ENCODE assay signal across 5 fruit fly cellular contexts in the genomic region with DNA sequence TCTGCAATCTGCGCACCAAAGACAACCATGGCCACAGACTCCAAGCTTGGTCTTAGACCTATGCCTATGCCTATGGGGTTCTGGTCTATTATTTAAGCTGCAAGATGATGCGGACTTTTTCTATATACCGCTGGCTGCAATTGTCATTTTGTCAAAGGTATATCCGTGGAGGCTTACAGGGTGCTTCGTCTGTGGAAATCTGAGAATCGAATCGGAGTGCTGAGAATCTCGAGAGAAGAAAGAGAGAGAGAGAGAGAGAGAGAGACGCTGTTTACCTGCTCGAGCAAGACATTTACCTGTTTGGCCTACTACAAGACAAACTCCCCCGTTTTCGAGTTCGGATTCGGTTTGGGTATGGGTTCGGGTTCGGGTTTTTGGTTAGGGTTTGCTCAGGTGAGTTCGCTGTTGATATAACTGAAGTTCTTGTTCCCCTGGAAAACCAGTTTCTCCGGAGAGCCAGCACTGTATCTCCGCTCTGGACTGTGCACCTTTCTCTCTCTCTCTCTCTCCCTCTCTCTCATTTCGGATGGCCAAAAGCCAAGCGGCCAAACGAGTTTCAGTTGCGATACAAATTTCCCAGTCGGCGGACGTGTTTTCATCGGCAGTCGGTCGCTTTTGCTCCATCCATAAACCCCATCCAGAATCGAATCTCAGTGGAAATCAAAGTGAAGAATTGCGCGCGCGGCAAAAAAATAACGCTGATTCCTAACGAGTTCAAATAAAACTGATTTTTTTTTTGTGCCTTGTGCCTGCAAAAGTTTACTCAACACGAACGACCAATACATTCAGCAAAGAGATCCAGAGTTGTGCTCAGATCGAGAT.
TF ChIP-seq lines count a peak whose summit lies in the region.

No protein-coding gene starts in this region.

- TF ChIP-seq CTCF in whole organism, embryonic (GFP tag; optimal IDR thresholded peaks at IDR 0.05; lab: Kevin White, UChicago): no peak

TF ChIP-seq in whole organism, adult, 20 proteins besides CTCF, POLR2A, EP300 and RAD21:
- peak; percentile 51 for TF ChIP-seq pad (GFP tag; optimal IDR thresholded peaks at IDR 0.05; lab: Kevin White, UChicago)
- TF ChIP-seq tj (GFP tag; optimal IDR thresholded peaks at IDR 0.05; lab: Kevin White, UChicago): peak; percentile 65
- no peak for TF ChIP-seq kay (GFP tag; lab: Kevin White, UChicago; ENCODE audit: borderline replicate concordance)

TF ChIP-seq in whole organism, embryonic, 481 proteins besides CTCF, POLR2A, EP300 and RAD21 (continues in another document):
- TF ChIP-seq CG12769 (tag; optimal IDR thresholded peaks at IDR 0.05; lab: Kevin White, UChicago) (peak; percentile 96), her (GFP tag; optimal IDR thresholded peaks at IDR 0.05; lab: Kevin White, UChicago) (peak; percentile 23), CG11398 (GFP tag; optimal IDR thresholded peaks at IDR 0.05; lab: Kevin White, UChicago) (peak; percentile 20), CG15514 (GFP tag; optimal IDR thresholded peaks at IDR 0.05; lab: Kevin White, UChicago) (peak; percentile 29), CG11723 (GFP tag; optimal IDR thresholded peaks at IDR 0.05; lab: Kevin White, UChicago) (no peak), BtbVII (GFP tag; optimal IDR thresholded peaks at IDR 0.05; lab: Kevin White, UChicago) (peak; percentile 53), Awh (GFP tag; IDR thresholded peaks at IDR 0.05; lab: Robert Waterston, UW) (0 out of 2 replicates have a peak, but pooled peaks have one; percentile 37), YL-1 (GFP tag; optimal IDR thresholded peaks at IDR 0.05; lab: Kevin White, UChicago) (peak; percentile 3), CG7372 (GFP tag; IDR thresholded peaks at IDR 0.05; lab: Robert Waterston, UW) (no peak), Six4 (GFP tag; optimal IDR thresholded peaks at IDR 0.05; lab: Kevin White, UChicago) (peak; percentile 12), chif (GFP tag; optimal IDR thresholded peaks at IDR 0.05; lab: Kevin White, UChicago) (peak in 1 of 2 experiments; percentile 20), CG17385 (GFP tag; optimal IDR thresholded peaks at IDR 0.05; lab: Kevin White, UChicago) (peak; percentile 27), CG10267 (tag; optimal IDR thresholded peaks at IDR 0.05; lab: Kevin White, UChicago) (peak; percentile 2), Hr51 (GFP tag; optimal IDR thresholded peaks at IDR 0.05; lab: Kevin White, UChicago) (peak in 1 of 2 experiments; percentile 22), CG11696 (GFP tag; IDR thresholded peaks at IDR 0.05; lab: Robert Waterston, UW) (no peak), MTF-1 (GFP tag; optimal IDR thresholded peaks at IDR 0.05; lab: Kevin White, UChicago; ENCODE audit: borderline replicate concordance) (peak; percentile 2), gsb-n (tag; optimal IDR thresholded peaks at IDR 0.05; lab: Kevin White, UChicago) (peak; percentile 3), sna (GFP tag; IDR thresholded peaks at IDR 0.05; lab: Robert Waterston, UW; ENCODE audit: partially characterized antibody) (no peak)

TF ChIP-seq in whole organism, prepupa, 60 proteins besides CTCF, POLR2A, EP300 and RAD21 (continues in another document):
- TF ChIP-seq salr (GFP tag; optimal IDR thresholded peaks at IDR 0.05; lab: Kevin White, UChicago): no peak
- no peak for TF ChIP-seq dac (GFP tag; optimal IDR thresholded peaks at IDR 0.05; lab: Kevin White, UChicago)
- peak; percentile 68 for TF ChIP-seq fkh (GFP tag; optimal IDR thresholded peaks at IDR 0.05; lab: Kevin White, UChicago)
- no peak for TF ChIP-seq Ets21C (GFP tag; optimal IDR thresholded peaks at IDR 0.05; lab: Kevin White, UChicago)
- TF ChIP-seq cyc (GFP tag; optimal IDR thresholded peaks at IDR 0.05; lab: Kevin White, UChicago): no peak
- TF ChIP-seq dsx (GFP tag; optimal IDR thresholded peaks at IDR 0.05; lab: Kevin White, UChicago; ENCODE audit: poor library complexity, severe bottlenecking): no peak
- TF ChIP-seq CG9139 (GFP tag; optimal IDR thresholded peaks at IDR 0.05; lab: Kevin White, UChicago): peak; percentile 8
- peak; percentile 35; the same call in 1 of the 3 replicates for TF ChIP-seq eg (GFP tag; IDR thresholded peaks at IDR 0.05; lab: Robert Waterston, UW)
- no peak for TF ChIP-seq CG10631 (GFP tag; optimal IDR thresholded peaks at IDR 0.05; lab: Kevin White, UChicago)
- peak; percentile 66 for TF ChIP-seq Eip78C (GFP tag; lab: Kevin White, UChicago)
- peak; percentile 27 for TF ChIP-seq fd85E (GFP tag; optimal IDR thresholded peaks at IDR 0.05; lab: Kevin White, UChicago)
- TF ChIP-seq Hr4 (GFP tag; optimal IDR thresholded peaks at IDR 0.05; lab: Kevin White, UChicago): no peak
- no peak for TF ChIP-seq Hr39 (GFP tag; optimal IDR thresholded peaks at IDR 0.05; lab: Kevin White, UChicago)
- no peak for TF ChIP-seq Gug (GFP tag; IDR thresholded peaks at IDR 0.05; lab: Robert Waterston, UW)
- no peak for TF ChIP-seq OdsH (GFP tag; optimal IDR thresholded peaks at IDR 0.05; lab: Kevin White, UChicago)
- no peak for TF ChIP-seq Sox14 (GFP tag; optimal IDR thresholded peaks at IDR 0.05; lab: Kevin White, UChicago)
- no peak for TF ChIP-seq acj6 (GFP tag; optimal IDR thresholded peaks at IDR 0.05; lab: Kevin White, UChicago)
- no peak for TF ChIP-seq Hr38 (GFP tag; optimal IDR thresholded peaks at IDR 0.05; lab: Kevin White, UChicago)
- TF ChIP-seq CG15336 (GFP tag; IDR thresholded peaks at IDR 0.05; lab: Robert Waterston, UW): peak; percentile 35; the same call in 1 of the 2 replicates
- no peak for TF ChIP-seq CG32006 (GFP tag; optimal IDR thresholded peaks at IDR 0.05; lab: Kevin White, UChicago)

TF ChIP-seq in whole organism, pupa, 21 proteins besides CTCF, POLR2A, EP300 and RAD21:
- TF ChIP-seq CG34367 (tag; optimal IDR thresholded peaks at IDR 0.05; lab: Kevin White, UChicago) (peak; percentile 7), gl (tag; optimal IDR thresholded peaks at IDR 0.05; lab: Kevin White, UChicago) (no peak), CG4496 (GFP tag; IDR thresholded peaks at IDR 0.05; lab: Robert Waterston, UW) (peak; percentile 58; the same call in 1 of the 3 replicates), Pif1B (GFP tag; optimal IDR thresholded peaks at IDR 0.05; lab: Kevin White, UChicago) (peak; percentile 44), EcR (GFP tag; optimal IDR thresholded peaks at IDR 0.05; lab: Kevin White, UChicago) (peak; percentile 34), CG13204 (GFP tag; optimal IDR thresholded peaks at IDR 0.05; lab: Kevin White, UChicago) (peak; percentile 33), CG9948 (tag; optimal IDR thresholded peaks at IDR 0.05; lab: Kevin White, UChicago) (no peak), Ets98B (GFP tag; IDR thresholded peaks at IDR 0.05; lab: Robert Waterston, UW) (peak; percentile 55; the same call in 1 of the 2 replicates), CG32121 (GFP tag; IDR thresholded peaks at IDR 0.05; lab: Robert Waterston, UW) (peak; percentile 30; the same call in 1 of the 2 replicates), CG15710 (tag; optimal IDR thresholded peaks at IDR 0.05; lab: Kevin White, UChicago) (no peak)

TF ChIP-seq in whole organism, wandering third instar larva, 38 proteins besides CTCF, POLR2A, EP300 and RAD21:
- TF ChIP-seq OdsH (GFP tag; optimal IDR thresholded peaks at IDR 0.05; lab: Kevin White, UChicago) (peak; percentile 32), Sp1 (GFP tag; optimal IDR thresholded peaks at IDR 0.05; lab: Kevin White, UChicago) (peak; percentile 20), Vsx2 (GFP tag; optimal IDR thresholded peaks at IDR 0.05; lab: Kevin White, UChicago; ENCODE audit: partially characterized antibody) (peak; percentile 91), Dif (GFP tag; optimal IDR thresholded peaks at IDR 0.05; lab: Kevin White, UChicago; ENCODE audit: partially characterized antibody) (peak; percentile 74), dsf (GFP tag; optimal IDR thresholded peaks at IDR 0.05; lab: Kevin White, UChicago; ENCODE audit: borderline replicate concordance) (no peak), dl (GFP tag; optimal IDR thresholded peaks at IDR 0.05; lab: Kevin White, UChicago; ENCODE audit: insufficient read depth in 1 of 2, partially characterized antibody in 2 of 2) (peak; percentile 57 to 59), Hr83 (GFP tag; optimal IDR thresholded peaks at IDR 0.05; lab: Kevin White, UChicago; ENCODE audit: poor library complexity, severe bottlenecking) (peak; percentile 58), rgr (GFP tag; optimal IDR thresholded peaks at IDR 0.05; lab: Kevin White, UChicago) (peak; percentile 18), Rel (GFP tag; optimal IDR thresholded peaks at IDR 0.05; lab: Kevin White, UChicago) (peak; percentile 15), Rel (tag; optimal IDR thresholded peaks at IDR 0.05; lab: Kevin White, UChicago) (peak; percentile 40), h (GFP tag; optimal IDR thresholded peaks at IDR 0.05; lab: Kevin White, UChicago) (peak; percentile 6), CrebA (GFP tag; optimal IDR thresholded peaks at IDR 0.05; lab: Kevin White, UChicago; ENCODE audit: borderline replicate concordance) (no peak)
